Fruit fly (Drosophila melanogaster) whole organism, prepupa: ENCODE results near the gene Cpr72Ea.
A peak's percentile ranks its signal among the peaks of the same experiment; 100 is the strongest.

Source experiments
- CG10631 ChIP-seq: fragments of 200-800 bp; sonication (Bioruptor generic); optimal IDR thresholded peaks from 2 replicates; lab custom pipeline; 2016; ENCODE audit warnings: missing biosample characterization, missing genetic modification characterization
- CG10669 ChIP-seq: fragments of 200-800 bp; sonication (Bioruptor generic); optimal IDR thresholded peaks from 3 replicates; lab custom pipeline; 2018; ENCODE audit warnings: missing biosample characterization, mild to moderate bottlenecking, missing genetic modification characterization, moderate library complexity
- CG11294 ChIP-seq: fragments of 200-800 bp; sonication (Bioruptor generic); IDR thresholded peaks from 2 replicates; pipeline ENCODE4 v1.3.6; 2022; ENCODE audit warnings: missing biosample characterization, missing genetic modification characterization
- CG11762 ChIP-seq: fragments of 200-800 bp; sonication (Bioruptor generic); optimal IDR thresholded peaks from 3 replicates; lab custom pipeline; 2016; ENCODE audit warnings: missing biosample characterization, missing genetic modification characterization; ENCODE audit not compliant: insufficient read depth
- CG11902 ChIP-seq: fragments of 200-800 bp; sonication (Bioruptor generic); optimal IDR thresholded peaks from 3 replicates; lab custom pipeline; 2016; ENCODE audit warnings: missing biosample characterization, missing genetic modification characterization
- CG1621 ChIP-seq: fragments of 200-800 bp; sonication (Bioruptor generic); optimal IDR thresholded peaks from 3 replicates; lab custom pipeline; 2018; ENCODE audit warnings: missing biosample characterization, mild to moderate bottlenecking, missing genetic modification characterization
- CG3919 ChIP-seq: fragments of 200-800 bp; sonication (Bioruptor generic); optimal IDR thresholded peaks from 3 replicates; lab custom pipeline; 2016; ENCODE audit warnings: missing biosample characterization, missing genetic modification characterization
- CG4318 ChIP-seq: fragments of 200-800 bp; sonication (Bioruptor generic); optimal IDR thresholded peaks from 3 replicates; lab custom pipeline; 2017; ENCODE audit warnings: missing biosample characterization, mild to moderate bottlenecking, missing genetic modification characterization
- CG6276 ChIP-seq: fragments of 200-800 bp; sonication (Bioruptor generic); optimal IDR thresholded peaks from 2 replicates; lab custom pipeline; 2017; ENCODE audit warnings: missing biosample characterization, mild to moderate bottlenecking, missing genetic modification characterization
- CG6792 ChIP-seq: fragments of 200-800 bp; sonication (Bioruptor generic); optimal IDR thresholded peaks from 3 replicates; lab custom pipeline; 2016; ENCODE audit warnings: missing biosample characterization, missing genetic modification characterization
- CG7368 ChIP-seq: fragments of 200-800 bp; sonication (Bioruptor generic); optimal IDR thresholded peaks from 3 replicates; lab custom pipeline; 2016; ENCODE audit warnings: missing biosample characterization, missing genetic modification characterization
- CG8119 ChIP-seq: fragments of 200-800 bp; sonication (Bioruptor generic); IDR thresholded peaks from 3 replicates; pipeline ENCODE4 v1.3.6; 2022; ENCODE audit warnings: missing biosample characterization, missing genetic modification characterization
- CG8319 ChIP-seq: fragments of 200-800 bp; sonication (Bioruptor generic); optimal IDR thresholded peaks from 3 replicates; lab custom pipeline; 2016; ENCODE audit warnings: missing biosample characterization, missing genetic modification characterization
- CG8632 ChIP-seq: fragments of 200-800 bp; sonication (Bioruptor generic); optimal IDR thresholded peaks from 3 replicates; lab custom pipeline; 2016; ENCODE audit warnings: missing biosample characterization, missing genetic modification characterization
- CG9139 ChIP-seq: fragments of 200-800 bp; sonication (Bioruptor generic); optimal IDR thresholded peaks from 3 replicates; lab custom pipeline; 2017; ENCODE audit warnings: missing biosample characterization, mild to moderate bottlenecking, missing genetic modification characterization
- Eip78C ChIP-seq: fragments of 200-800 bp; sonication (Bioruptor generic); peaks from one replicate; lab custom pipeline; 2016; ENCODE audit warnings: missing biosample characterization, missing genetic modification characterization
- Eip93F ChIP-seq: fragments of 200-800 bp; sonication (Bioruptor generic); optimal IDR thresholded peaks from 2 replicates; lab custom pipeline; 2016; ENCODE audit warnings: missing biosample characterization, mild to moderate bottlenecking, missing genetic modification characterization
- Ets96B ChIP-seq: fragments of 200-800 bp; optimal IDR thresholded peaks from 2 replicates; lab custom pipeline; 2019; ENCODE audit warnings: missing biosample characterization, mild to moderate bottlenecking, missing genetic modification characterization, moderate library complexity
- Gug ChIP-seq: fragments of 200-800 bp; sonication (Bioruptor generic); IDR thresholded peaks from 2 replicates; pipeline ENCODE4 v1.3.6; 2022; ENCODE audit warnings: missing biosample characterization, missing genetic modification characterization
- Hr38 ChIP-seq: sonication (Bioruptor generic); optimal IDR thresholded peaks from 2 replicates; lab custom pipeline; 2016; ENCODE audit warnings: missing biosample characterization, missing genetic modification characterization
- Hr39 ChIP-seq: fragments of 200-800 bp; sonication (Bioruptor generic); optimal IDR thresholded peaks from 2 replicates; lab custom pipeline; 2016; ENCODE audit warnings: missing biosample characterization, missing genetic modification characterization
- Hr4 ChIP-seq: fragments of 200-800 bp; sonication (Bioruptor generic); optimal IDR thresholded peaks from 3 replicates; lab custom pipeline; 2016; ENCODE audit warnings: missing biosample characterization, missing genetic modification characterization
- Lpt ChIP-seq: fragments of 200-800 bp; sonication (Bioruptor generic); optimal IDR thresholded peaks from 3 replicates; lab custom pipeline; 2016; ENCODE audit warnings: missing biosample characterization, missing genetic modification characterization
- Met ChIP-seq: fragments of 200-800 bp; sonication (Bioruptor generic); optimal IDR thresholded peaks from 3 replicates; lab custom pipeline; 2016; ENCODE audit warnings: missing biosample characterization, missing genetic modification characterization
- OdsH ChIP-seq: fragments of 200-800 bp; sonication (Bioruptor generic); optimal IDR thresholded peaks from 3 replicates; lab custom pipeline; 2016; ENCODE audit warnings: missing biosample characterization, missing genetic modification characterization
- Smox ChIP-seq: fragments of 200-800 bp; sonication (Bioruptor generic); optimal IDR thresholded peaks from 3 replicates; lab custom pipeline; 2016; ENCODE audit warnings: missing biosample characterization, missing genetic modification characterization
- Sox102F ChIP-seq: fragments of 200-800 bp; sonication (Bioruptor generic); optimal IDR thresholded peaks from 2 replicates; lab custom pipeline; 2016; ENCODE audit warnings: missing biosample characterization, mild to moderate bottlenecking, missing genetic modification characterization
- Sox14 ChIP-seq: fragments of 200-800 bp; sonication (Bioruptor generic); optimal IDR thresholded peaks from 3 replicates; lab custom pipeline; 2016; ENCODE audit warnings: missing biosample characterization, missing genetic modification characterization
- Sox15 ChIP-seq: fragments of 200-800 bp; sonication (Bioruptor generic); optimal IDR thresholded peaks from 3 replicates; lab custom pipeline; 2016; ENCODE audit warnings: missing biosample characterization, missing genetic modification characterization
- achi ChIP-seq: fragments of 200-800 bp; sonication (Bioruptor generic); optimal IDR thresholded peaks from 3 replicates; lab custom pipeline; 2016; ENCODE audit warnings: missing biosample characterization, missing genetic modification characterization
- dsx ChIP-seq: fragments of 200-800 bp; optimal IDR thresholded peaks from 3 replicates; lab custom pipeline; 2019; ENCODE audit warnings: missing biosample characterization, mild to moderate bottlenecking, missing genetic modification characterization, moderate library complexity; ENCODE audit not compliant: poor library complexity, severe bottlenecking
- eg ChIP-seq: fragments of 200-800 bp; sonication (Bioruptor generic); IDR thresholded peaks from 3 replicates; pipeline ENCODE4 v1.3.6; 2022; ENCODE audit warnings: missing biosample characterization, missing genetic modification characterization
- esn ChIP-seq: fragments of 200-800 bp; sonication (Bioruptor generic); optimal IDR thresholded peaks from 2 replicates; lab custom pipeline; 2016; ENCODE audit warnings: missing biosample characterization, mild to moderate bottlenecking, missing genetic modification characterization, moderate library complexity
- fd59A ChIP-seq: fragments of 200-800 bp; sonication (Bioruptor generic); optimal IDR thresholded peaks from 2 replicates; lab custom pipeline; 2017; ENCODE audit warnings: missing biosample characterization, mild to moderate bottlenecking, missing genetic modification characterization, missing genetic modification reagents
- fkh ChIP-seq: fragments of 200-800 bp; sonication (Bioruptor generic); optimal IDR thresholded peaks from 3 replicates; lab custom pipeline; 2017; ENCODE audit warnings: missing biosample characterization, mild to moderate bottlenecking, missing genetic modification characterization, moderate library complexity
- lz ChIP-seq: fragments of 200-800 bp; sonication (Bioruptor generic); optimal IDR thresholded peaks from 3 replicates; lab custom pipeline; 2016; ENCODE audit warnings: missing biosample characterization, missing genetic modification characterization
- pdm3 ChIP-seq: fragments of 200-800 bp; sonication (Bioruptor generic); optimal IDR thresholded peaks from 3 replicates; lab custom pipeline; 2016; ENCODE audit warnings: missing biosample characterization, missing genetic modification characterization
- svp ChIP-seq: fragments of 200-800 bp; sonication (Bioruptor generic); peaks from one replicate; lab custom pipeline; 2016; ENCODE audit warnings: missing biosample characterization, missing genetic modification characterization
- vri ChIP-seq: fragments of 200-800 bp; sonication (Bioruptor generic); optimal IDR thresholded peaks from 3 replicates; lab custom pipeline; 2016; ENCODE audit warnings: missing biosample characterization, mild to moderate bottlenecking, missing genetic modification characterization

Gene Cpr72Ea

DNA sequence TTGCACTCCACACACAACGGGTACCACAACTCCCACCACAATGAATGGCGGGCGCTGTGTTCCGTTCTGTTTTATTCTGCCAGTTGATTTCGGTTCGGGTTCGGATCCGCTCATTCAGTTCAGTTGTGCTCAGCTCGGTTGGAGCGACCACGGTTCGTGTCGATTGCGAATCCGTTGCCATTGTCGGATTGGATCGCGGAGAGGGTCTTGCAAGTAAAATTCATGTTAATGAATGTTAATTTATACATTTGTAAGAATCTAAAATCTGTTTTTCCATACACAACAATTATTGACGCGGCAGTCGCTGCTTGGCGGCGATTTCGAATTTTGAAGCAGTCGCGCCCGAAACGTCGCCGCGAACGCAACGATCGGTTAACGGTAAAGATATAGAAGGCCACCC, 32.1 kb downstream of the Cpr72Ea start, which contains the start of gene Gagr:
TSS of gene Gagr (plus strand) at position 81 of the 400 bp plus-strand sequence.
- TF ChIP-seq achi (no peak), Lpt (no peak), svp (GFP tag; lab: Kevin White, UChicago) (peak; percentile 22), Eip78C (GFP tag; lab: Kevin White, UChicago) (no peak), Sox102F (GFP tag; lab: Kevin White, UChicago) (no peak)

DNA sequence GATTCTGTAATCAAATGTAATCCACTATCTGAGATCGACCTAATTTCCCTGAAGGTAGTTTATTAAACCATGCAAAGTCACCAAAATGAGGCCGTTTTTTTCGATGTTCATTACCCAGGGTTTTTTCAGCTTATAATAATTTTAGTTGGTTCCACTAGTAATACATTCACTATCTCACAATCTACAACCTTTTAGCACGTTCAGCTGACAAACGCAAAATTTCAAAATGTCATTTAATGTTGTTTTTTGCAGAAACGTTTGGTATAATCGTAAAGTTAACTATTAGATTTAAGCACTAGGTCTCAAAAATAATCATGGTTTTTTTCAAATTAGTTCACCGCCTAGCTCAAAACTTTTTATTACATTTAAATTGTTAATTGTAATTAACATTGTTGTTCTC, 37.8 kb downstream of the Cpr72Ea start, which contains the start of gene CG44836:
TSS of gene CG44836 (minus strand) at position 101 of the 400 bp plus-strand sequence.
- TF ChIP-seq CG11902 (GFP tag; lab: Kevin White, UChicago) (no peak), CG8319 (no peak), OdsH (GFP tag; lab: Kevin White, UChicago) (no peak), Sox14 (GFP tag; lab: Kevin White, UChicago) (no peak)

dm6 chr3L:16402253-16402652, 39.9 kb downstream of the Cpr72Ea start:
- TF ChIP-seq lz (GFP tag; lab: Kevin White, UChicago) (no peak), CG11294 (no peak), fd59A (GFP tag; lab: Kevin White, UChicago) (no peak), svp (GFP tag; lab: Kevin White, UChicago) (peak; percentile 60)

DNA sequence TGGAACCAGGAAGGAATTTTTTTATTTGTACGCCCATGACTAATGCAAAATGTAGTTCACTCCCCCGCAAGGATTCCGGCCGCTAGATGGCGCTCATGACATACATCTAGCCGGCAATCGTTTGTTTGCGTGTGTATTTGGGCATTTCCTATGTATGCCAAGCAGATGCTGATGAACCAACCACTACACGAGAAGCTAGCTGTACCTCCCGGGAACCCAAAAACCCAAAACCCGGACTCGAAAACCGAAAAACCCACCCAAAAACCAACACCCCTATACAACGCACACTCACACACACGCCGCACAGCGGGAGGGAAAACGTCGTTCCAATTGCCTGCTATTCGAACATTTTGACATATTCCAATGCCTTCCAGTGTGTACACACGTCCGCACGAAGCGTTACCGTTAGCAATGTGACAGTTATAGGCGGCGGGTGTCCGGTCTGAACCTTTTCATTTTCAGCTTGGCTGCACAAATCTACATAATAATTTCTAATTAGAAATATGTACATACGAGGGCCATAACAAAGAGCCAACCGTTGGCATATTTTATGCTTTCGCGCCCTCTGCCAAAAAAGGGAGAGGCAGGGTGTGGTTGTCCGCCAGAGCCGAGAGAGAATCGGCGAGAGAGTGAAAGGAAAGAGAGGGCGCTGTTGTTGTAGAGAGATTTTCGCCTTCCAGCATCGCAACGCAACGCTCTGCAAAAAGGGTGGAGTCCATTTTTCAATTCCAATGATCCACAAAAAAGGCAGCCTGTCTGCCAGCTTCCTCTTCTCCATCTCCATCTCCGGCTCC, 45.6 kb downstream of the Cpr72Ea start:
- TF ChIP-seq svp (GFP tag; lab: Kevin White, UChicago) (peak; percentile 75), CG11902 (GFP tag; lab: Kevin White, UChicago) (no peak), CG10631 (GFP tag; lab: Kevin White, UChicago) (peak; percentile 40)

DNA sequence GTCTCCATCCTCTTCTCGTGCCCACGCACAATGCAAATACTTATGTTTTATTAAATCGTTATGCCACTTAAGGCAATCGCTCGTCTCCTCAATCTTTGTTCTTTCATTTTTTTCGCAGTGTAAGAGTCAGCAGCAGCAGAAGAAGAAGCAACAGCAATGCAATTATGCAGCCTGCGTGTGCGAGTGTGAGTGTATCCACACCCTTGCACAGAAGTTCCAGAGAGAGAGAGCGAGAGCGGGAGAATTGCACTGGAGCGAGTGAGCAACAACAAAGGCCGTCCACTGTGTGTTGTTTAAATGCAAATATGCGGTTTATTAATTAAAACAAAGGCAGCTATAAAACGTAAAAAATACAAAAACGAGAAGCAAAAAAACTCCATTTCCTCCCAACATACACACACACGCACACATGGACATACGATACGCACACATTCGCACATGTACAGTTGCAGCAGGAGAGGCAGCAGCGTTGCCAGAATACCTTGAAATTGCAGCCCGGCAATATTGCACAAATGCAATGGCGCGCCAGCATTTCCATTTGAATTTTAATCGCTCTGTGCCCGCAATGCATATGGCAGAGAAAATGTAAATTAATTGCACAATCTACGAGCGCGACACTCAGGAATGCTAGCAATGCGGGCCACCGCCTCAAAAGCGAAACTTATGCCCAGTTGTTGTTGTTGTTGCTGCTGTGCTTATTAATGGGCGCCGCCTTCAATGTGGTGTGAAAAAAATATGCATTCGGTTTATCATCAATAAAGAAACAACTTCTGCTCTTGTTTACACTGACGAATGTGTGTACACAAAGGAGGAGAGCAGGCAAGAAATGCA, 46.4 kb downstream of the Cpr72Ea start:
- TF ChIP-seq vri (GFP tag; lab: Kevin White, UChicago) (peak; percentile 63), Sox15 (GFP tag; lab: Kevin White, UChicago) (peak; percentile 24), Hr38 (GFP tag; lab: Kevin White, UChicago) (no peak), Gug (GFP tag; lab: Robert Waterston, UW) (peak; percentile 44), CG6792 (GFP tag; lab: Kevin White, UChicago) (peak; percentile 56), Eip93F (no peak), dsx (GFP tag; lab: Kevin White, UChicago) (peak; percentile 58), CG9139 (peak; percentile 57), fd59A (GFP tag; lab: Kevin White, UChicago) (peak; percentile 57), CG8319 (no peak), CG8119 (peak; percentile 77), CG8632 (GFP tag; lab: Kevin White, UChicago) (peak; percentile 42), CG3919 (peak; percentile 46), Sox102F (GFP tag; lab: Kevin White, UChicago) (peak; percentile 78), Hr4 (GFP tag; lab: Kevin White, UChicago) (peak; percentile 68), CG4318 (GFP tag; lab: Kevin White, UChicago) (no peak), CG11902 (GFP tag; lab: Kevin White, UChicago) (no peak), pdm3 (GFP tag; lab: Kevin White, UChicago) (peak; percentile 36), esn (GFP tag; lab: Kevin White, UChicago) (peak; percentile 59), Hr39 (GFP tag; lab: Kevin White, UChicago) (peak; percentile 57), CG6276 (GFP tag; lab: Kevin White, UChicago) (peak; percentile 58), fkh (peak; percentile 68), CG1621 (tag; lab: Kevin White, UChicago) (peak; percentile 37), eg (GFP tag; lab: Robert Waterston, UW) (peak; percentile 65; the same call in 2 of the 3 replicates), CG10669 (GFP tag; lab: Kevin White, UChicago) (peak; percentile 63), Smox (peak; percentile 57), Ets96B (peak; percentile 49), Met (GFP tag; lab: Kevin White, UChicago) (peak; percentile 64), CG11762 (GFP tag; lab: Kevin White, UChicago) (peak; percentile 6), Lpt (peak; percentile 72), svp (GFP tag; lab: Kevin White, UChicago) (no peak), CG11294 (peak; percentile 58; the same call in 1 of the 2 replicates), CG7368 (GFP tag; lab: Kevin White, UChicago) (peak; percentile 54)
